Fruit fly (Drosophila melanogaster) whole organism, wandering third instar larva: ENCODE data around the gene CG11714.

Source experiments
- Abd-B ChIP-seq: fragments of >200 bp; optimal IDR thresholded peaks from 2 replicates; lab custom pipeline; 2017; ENCODE audit warnings: missing biosample characterization, missing genetic modification characterization
- Hr83 ChIP-seq: fragments of 200-300 bp; sonication (Bioruptor generic); optimal IDR thresholded peaks from 2 replicates; lab custom pipeline; 2016; ENCODE audit warnings: missing biosample characterization, mild to moderate bottlenecking, missing genetic modification characterization, moderate library complexity; ENCODE audit not compliant: poor library complexity, severe bottlenecking
- Jra ChIP-seq: sonication (Bioruptor generic); optimal IDR thresholded peaks from 2 replicates; lab custom pipeline; 2016; ENCODE audit warnings: missing biosample characterization, missing genetic modification characterization
- Mio ChIP-seq: sonication (Bioruptor generic); optimal IDR thresholded peaks from 2 replicates; lab custom pipeline; 2016; ENCODE audit warnings: missing biosample characterization, missing genetic modification characterization
- Myc ChIP-seq: fragments of >200 bp; optimal IDR thresholded peaks from 2 replicates; lab custom pipeline; 2017
- brk ChIP-seq: fragments of 200-800 bp; sonication (Bioruptor generic); optimal IDR thresholded peaks from 2 replicates; lab custom pipeline; 2016; ENCODE audit warnings: missing biosample characterization, mild to moderate bottlenecking, missing genetic modification characterization
- dl ChIP-seq, 2 experiments: fragments of 175-275, 200-275 bp in 1 of 2; fragments of 200-275 bp in 1 of 2; sonication (Bioruptor generic); optimal IDR thresholded peaks; lab custom pipeline; 2018; ENCODE audit warnings: mild to moderate bottlenecking in 2 of 2, missing biosample characterization in 2 of 2, missing genetic modification characterization in 2 of 2, moderate library complexity in 2 of 2; ENCODE audit not compliant: partially characterized antibody in 2 of 2, insufficient read depth in 1 of 2
- lola ChIP-seq: fragments of >200 bp; optimal IDR thresholded peaks from 2 replicates; lab custom pipeline; 2017; ENCODE audit warnings: missing biosample characterization, missing genetic modification characterization
- pan ChIP-seq: fragments of >200 bp; optimal IDR thresholded peaks from 2 replicates; lab custom pipeline; 2017
- sage ChIP-seq: fragments of 200-800 bp; sonication (Bioruptor generic); optimal IDR thresholded peaks from 2 replicates; lab custom pipeline; 2016; ENCODE audit warnings: missing biosample characterization, mild to moderate bottlenecking, missing genetic modification characterization
- usp ChIP-seq: fragments of >200 bp; optimal IDR thresholded peaks from 2 replicates; lab custom pipeline; 2017; ENCODE audit warnings: missing biosample characterization, missing genetic modification characterization

DNA sequence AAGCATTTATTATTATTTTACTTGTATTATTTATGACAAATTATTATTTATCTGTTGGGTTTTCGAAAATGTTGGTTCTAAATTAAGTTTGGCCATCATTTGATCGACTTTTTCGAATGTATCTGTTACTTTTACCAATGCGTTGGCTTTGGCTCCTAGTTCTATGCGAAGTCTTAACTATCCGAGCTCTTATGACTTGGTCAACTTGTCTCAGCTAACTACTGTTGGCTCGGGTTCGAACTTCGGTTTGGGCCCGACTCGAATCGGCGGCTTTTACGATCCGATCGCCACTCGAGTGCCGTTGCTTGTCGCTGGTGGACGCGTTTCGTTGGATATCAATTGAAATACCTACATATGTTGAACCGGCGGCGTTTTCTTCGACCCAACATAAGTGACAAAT is 9.1 kb downstream of the CG11714 start, which contains the start of gene CG7512:
- TF ChIP-seq sage (GFP tag; lab: Kevin White, UChicago) (no peak), Mio (GFP tag; lab: Kevin White, UChicago) (no peak), Hr83 (no peak), Jra (GFP tag; lab: Kevin White, UChicago) (no peak), pan (lab: Kevin White, UChicago) (no peak), Myc (no peak), dl (GFP tag; optimal IDR thresholded peaks at IDR 0.05; lab: Kevin White, UChicago; ENCODE audit: insufficient read depth in 1 of 2, partially characterized antibody in 2 of 2) (no peak), usp (GFP tag; lab: Kevin White, UChicago) (no peak), brk (GFP tag; lab: Kevin White, UChicago) (no peak), lola (GFP tag; lab: Kevin White, UChicago) (no peak), Abd-B (GFP tag; lab: Kevin White, UChicago) (no peak)
